Fruit fly (Drosophila melanogaster) whole organism, embryonic: ENCODE measurements around the gene RhoGAP19D.

Source experiments
- Awh ChIP-seq: fragments of 200-800 bp; sonication (Bioruptor generic); IDR thresholded peaks from 2 replicates; pipeline ENCODE4, ENCODE4 v1.3.6; 2022; ENCODE audit warnings: missing biosample characterization, missing genetic modification characterization
- CG10366 ChIP-seq: fragments of 200-800 bp; sonication (Bioruptor generic); IDR thresholded peaks from 2 replicates; pipeline ENCODE4 v1.3.6; 2022; ENCODE audit warnings: missing biosample characterization, missing genetic modification characterization
- CG13296 ChIP-seq: fragments of 200-800 bp; sonication (Bioruptor generic); optimal IDR thresholded peaks from 3 replicates; lab custom pipeline; 2018; ENCODE audit warnings: missing biosample characterization, mild to moderate bottlenecking, missing genetic modification characterization
- CG8478 ChIP-seq: fragments of >200 bp; optimal IDR thresholded peaks from 2 replicates; lab custom pipeline; 2018
- E2f2 ChIP-seq: fragments of 200-800 bp; sonication (Bioruptor generic); IDR thresholded peaks from 2 replicates; pipeline ENCODE4 v1.3.6; 2022; ENCODE audit warnings: missing biosample characterization, missing genetic modification characterization
- Elba2 ChIP-seq: fragments of 200-800 bp; sonication (Bioruptor generic); optimal IDR thresholded peaks from 3 replicates; lab custom pipeline; 2016; ENCODE audit warnings: missing biosample characterization, missing genetic modification characterization
- Ravus ChIP-seq: fragments of 200-800 bp; sonication (Bioruptor generic); IDR thresholded peaks from 2 replicates; pipeline ENCODE4 v1.3.6; 2022; ENCODE audit warnings: missing biosample characterization, missing genetic modification characterization
- al ChIP-seq: fragments of 200-800 bp; sonication (Bioruptor generic); IDR thresholded peaks from 2 replicates; pipeline ENCODE4 v1.3.6; 2022; ENCODE audit warnings: missing biosample characterization, missing genetic modification characterization
- dm ChIP-seq: fragments of 200-800 bp; sonication (Bioruptor generic); optimal IDR thresholded peaks from 3 replicates; lab custom pipeline; 2016; ENCODE audit warnings: missing biosample characterization, missing genetic modification characterization
- dysf ChIP-seq: fragments of 200-800 bp; sonication (Bioruptor generic); IDR thresholded peaks from 3 replicates; pipeline ENCODE4 v1.3.6; 2022; ENCODE audit warnings: missing biosample characterization, missing genetic modification characterization
- hth ChIP-seq: fragments of >200 bp; optimal IDR thresholded peaks from 2 replicates; lab custom pipeline; 2017; ENCODE audit warnings: inconsistent platforms
- sim ChIP-seq: fragments of 200-800 bp; sonication (Bioruptor generic); IDR thresholded peaks from 2 replicates; pipeline ENCODE4 v1.3.6; 2022; ENCODE audit warnings: missing biosample characterization, missing genetic modification characterization
- usp ChIP-seq: fragments of >200 bp; optimal IDR thresholded peaks from 2 replicates; lab custom pipeline; 2017; ENCODE audit warnings: missing biosample characterization, missing genetic modification characterization

DNA sequence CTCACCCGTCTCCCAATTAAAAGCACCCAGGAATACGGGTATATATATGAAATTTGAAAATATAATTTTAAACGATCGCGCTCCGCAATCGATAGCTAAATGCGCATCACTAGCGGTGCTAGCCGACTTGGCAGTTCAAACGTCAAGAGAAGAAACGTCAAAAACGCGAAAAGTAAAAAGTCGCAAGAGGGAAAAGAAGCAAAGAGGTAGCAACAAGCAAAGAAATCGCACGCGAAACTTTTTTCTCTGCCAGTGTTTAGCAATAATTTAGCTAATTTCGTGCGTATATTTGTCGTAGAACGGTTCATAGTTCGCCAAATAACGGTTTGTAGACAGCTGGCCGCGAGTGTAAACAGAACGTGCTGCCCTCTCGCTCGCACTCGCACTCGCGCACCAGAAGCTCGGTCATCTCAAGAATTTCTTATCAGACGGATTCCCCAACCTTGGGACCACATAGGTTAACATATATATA, 924 bp upstream of the RhoGAP19D start, which contains the start of gene CG1812:
- TF ChIP-seq Elba2 (GFP tag; lab: Kevin White, UChicago) (no peak), dm (GFP tag; lab: Kevin White, UChicago) (no peak), CG13296 (peak; percentile 23), CG10366 (peak; percentile 47), hth (lab: Kevin White, UChicago) (no peak), usp (GFP tag; lab: Kevin White, UChicago) (no peak), sim (no peak), Ravus (GFP tag; lab: Robert Waterston, UW) (no peak), dysf (GFP tag; lab: Robert Waterston, UW) (peak; percentile 61; the same call in 2 of the 3 replicates), Awh (peak; percentile 45; the same call in 1 of the 2 replicates), E2f2 (peak; percentile 60), CG8478 (lab: Kevin White, UChicago) (no peak), al (GFP tag; lab: Robert Waterston, UW) (0 out of 2 replicates have a peak, but pooled peaks have one; percentile 20)
